Worm (Caenorhabditis elegans): ENCODE data around the gene dkf-2.

ce11 chrV:16733681-16734080, 13.7 kb upstream of the dkf-2 start, which contains the start of gene T25E12.16:
- TF ChIP-seq mab-5 (tag; optimal IDR thresholded peaks at IDR 0.05) (no peak), ceh-43 (GFP tag; optimal IDR thresholded peaks at IDR 0.05) (no peak)
